Worm (Caenorhabditis elegans): Measurements from ENCODE around the gene T18D3.5.

The T18D3.5 gene

ce11 chrX:12463504-12463903 is at the start of gene T18D3.5:
Gene T18D3.5 (plus strand): TSS chrX:12463804.
- TF ChIP-seq nhr-237 (tag; optimal IDR thresholded peaks at IDR 0.05) (no peak), lin-13 (GFP tag; optimal IDR thresholded peaks at IDR 0.05) (no peak), nhr-76 (tag; optimal IDR thresholded peaks at IDR 0.05) (no peak), efl-1 (optimal IDR thresholded peaks at IDR 0.05) (no peak), efl-1 (GFP tag; optimal IDR thresholded peaks at IDR 0.05 in 1 of 2) (no peak), sox-4 (tag; optimal IDR thresholded peaks at IDR 0.05) (no peak), F16B12.6 (tag; optimal IDR thresholded peaks at IDR 0.05) (no peak), ets-5 (GFP tag; IDR thresholded peaks at IDR 0.05) (no peak), nhr-19 (GFP tag; conservative IDR thresholded peaks at IDR 0.05) (no peak)

ce11 chrX:12413941-12414340 is 49.7 kb upstream of the T18D3.5 start, which contains the start of gene lin-2:
Gene lin-2 (minus strand): TSS chrX:12414041.
- peak; percentile 3 for TF ChIP-seq elt-2 (tag; optimal IDR thresholded peaks at IDR 0.05)
- TF ChIP-seq blmp-1 (tag; optimal IDR thresholded peaks at IDR 0.05) = no peak

- TF ChIP-seq rnt-1 (tag; optimal IDR thresholded peaks at IDR 0.05) = peak; percentile 15
- peak; percentile 38 for TF ChIP-seq lin-14 (GFP tag; optimal IDR thresholded peaks at IDR 0.05)
- no peak for TF ChIP-seq aha-1 (tag; optimal IDR thresholded peaks at IDR 0.05)
Measured at ce11 chrX:12415832-12416231, 47.8 kb upstream of the T18D3.5 start.

- TF ChIP-seq nhr-20 (tag; optimal IDR thresholded peaks at IDR 0.05) (peak; percentile 70), nhr-19 (GFP tag; conservative IDR thresholded peaks at IDR 0.05) (peak; percentile 48), elt-3 (tag; optimal IDR thresholded peaks at IDR 0.05) (peak in 3 of 6 experiments; percentile 25 to 50 (median 38)), snu-23 (GFP tag; optimal IDR thresholded peaks at IDR 0.05) (peak; percentile 23), lin-14 (GFP tag; optimal IDR thresholded peaks at IDR 0.05) (peak; percentile 63), nhr-12 (tag; optimal IDR thresholded peaks at IDR 0.05) (no peak), sptf-1 (tag; optimal IDR thresholded peaks at IDR 0.05) (no peak), nhr-71 (tag; optimal IDR thresholded peaks at IDR 0.05) (peak; percentile 67), tbx-2 (tag; optimal IDR thresholded peaks at IDR 0.05) (peak; percentile 20), ceh-8 (GFP tag; optimal IDR thresholded peaks at IDR 0.05) (no peak), nhr-90 (tag; optimal IDR thresholded peaks at IDR 0.05; ENCODE audit: poor library complexity) (peak; percentile 29), ces-1 (GFP tag; optimal IDR thresholded peaks at IDR 0.05) (no peak), nhr-85 (tag) (peak; percentile 87), grh-1 (GFP tag; IDR thresholded peaks at IDR 0.05) (peak; percentile 88)
Measured at ce11 chrX:12422580-12422979, 41.0 kb upstream of the T18D3.5 start.

- TF ChIP-seq xbp-1 (tag; optimal IDR thresholded peaks at IDR 0.05) (no peak), lin-39 (tag; optimal IDR thresholded peaks at IDR 0.05) (no peak), aly-2 (tag; optimal IDR thresholded peaks at IDR 0.05) (no peak), nhr-28 (tag; optimal IDR thresholded peaks at IDR 0.05) (no peak), unc-130 (tag; optimal IDR thresholded peaks at IDR 0.05) (no peak), nhr-84 (tag; optimal IDR thresholded peaks at IDR 0.05) (no peak), lin-35 (GFP tag; optimal IDR thresholded peaks at IDR 0.05) (peak in 1 of 2 experiments; percentile 12), mab-9 (GFP tag; IDR thresholded peaks at IDR 0.05) (no peak), vab-15 (tag; optimal IDR thresholded peaks at IDR 0.05) (no peak), tbx-2 (tag; optimal IDR thresholded peaks at IDR 0.05) (peak; percentile 66), aha-1 (tag; optimal IDR thresholded peaks at IDR 0.05) (no peak), lsy-2 (tag; optimal IDR thresholded peaks at IDR 0.05) (no peak), blmp-1 (tag; optimal IDR thresholded peaks at IDR 0.05) (peak; percentile 83), pqm-1 (tag; optimal IDR thresholded peaks at IDR 0.05) (no peak), nhr-90 (tag; optimal IDR thresholded peaks at IDR 0.05; ENCODE audit: poor library complexity) (peak; percentile 36), nhr-71 (tag; optimal IDR thresholded peaks at IDR 0.05) (peak; percentile 72), efl-3 (GFP tag; optimal IDR thresholded peaks at IDR 0.05) (no peak), dsc-1 (tag; optimal IDR thresholded peaks at IDR 0.05) (no peak), F16B12.6 (tag; optimal IDR thresholded peaks at IDR 0.05) (no peak), ceh-90 (tag; optimal IDR thresholded peaks at IDR 0.05) (no peak), unc-98 (GFP tag; IDR thresholded peaks at IDR 0.05) (no peak), hlh-4 (tag; optimal IDR thresholded peaks at IDR 0.05) (no peak), hlh-17 (GFP tag; optimal IDR thresholded peaks at IDR 0.05; ENCODE audit: borderline replicate concordance) (no peak), C16A3.4 (tag; optimal IDR thresholded peaks at IDR 0.05) (no peak), isw-1 (GFP tag; IDR thresholded peaks at IDR 0.05) (no peak), hpl-2 (GFP tag; optimal IDR thresholded peaks at IDR 0.05) (no peak), tlp-1 (tag; optimal IDR thresholded peaks at IDR 0.05) (no peak)
Measured at ce11 chrX:12425427-12425826, 38.2 kb upstream of the T18D3.5 start, which contains the start of gene T24D3.2. Gene T24D3.2 (plus strand): TSS chrX:12425730.
